Worm (Caenorhabditis elegans): ENCODE data around the gene ctf-4.

- TF ChIP-seq sox-4 (tag; optimal IDR thresholded peaks at IDR 0.05): no peak
- TF ChIP-seq fkh-10 (GFP tag; optimal IDR thresholded peaks at IDR 0.05): no peak
- no peak for TF ChIP-seq ceh-34 (tag; optimal IDR thresholded peaks at IDR 0.05)
- TF ChIP-seq ceh-22 (tag; optimal IDR thresholded peaks at IDR 0.05): no peak
- no peak for TF ChIP-seq nfya-1 (tag; optimal IDR thresholded peaks at IDR 0.05)
- no peak for TF ChIP-seq ref-2 (tag; optimal IDR thresholded peaks at IDR 0.05)
- no peak for TF ChIP-seq tbx-2 (tag; optimal IDR thresholded peaks at IDR 0.05)
- TF ChIP-seq ceh-30 (tag; optimal IDR thresholded peaks at IDR 0.05): no peak
- no peak for TF ChIP-seq dve-1 (tag; optimal IDR thresholded peaks at IDR 0.05)
- no peak for TF ChIP-seq syd-9 (tag; optimal IDR thresholded peaks at IDR 0.05)
- TF ChIP-seq pha-4 (tag; optimal IDR thresholded peaks at IDR 0.05): no peak
These were observed 34.1 kb downstream of the ctf-4 start, which contains the start of gene scvp-1 for ce11 chrV:10931189-10931588.
